Worm (Caenorhabditis elegans) whole organism, L2 larva: ENCODE results near the gene npr-17.

Experiments used
- C34F6.9 ChIP-seq: fragments of 150-350 bp; optimal IDR thresholded peaks from 2 replicates; lab custom pipeline; 2014; ENCODE audit warnings: missing biosample characterization, missing genetic modification characterization
- F13H6.1 ChIP-seq: sonication (generic microtip); optimal IDR thresholded peaks from 2 replicates; lab custom pipeline; 2016; ENCODE audit warnings: missing genetic modification characterization, missing compliant biosample characterization
- R02D3.7 ChIP-seq: fragments of 150-350 bp; optimal IDR thresholded peaks from 2 replicates; lab custom pipeline; 2014; ENCODE audit warnings: missing biosample characterization, missing genetic modification characterization
- ZK546.5 ChIP-seq: sonication (generic microtip); optimal IDR thresholded peaks from 2 replicates; lab custom pipeline; 2017; ENCODE audit warnings: missing biosample characterization, missing genetic modification characterization
- alr-1 ChIP-seq: fragments of 150-350 bp; optimal IDR thresholded peaks from 2 replicates; lab custom pipeline; 2014; ENCODE audit warnings: missing biosample characterization, missing genetic modification characterization
- ama-1 ChIP-seq: fragments of 150-350 bp; optimal IDR thresholded peaks from 2 replicates; lab custom pipeline; 2018; ENCODE audit warnings: inconsistent platforms
- blmp-1 ChIP-seq: sonication (generic microtip); optimal IDR thresholded peaks from 2 replicates; lab custom pipeline; 2017; ENCODE audit warnings: missing genetic modification characterization, mild to moderate bottlenecking, missing compliant biosample characterization, antibody characterized with exemption, moderate library complexity; ENCODE audit not compliant: insufficient read depth
- ceh-16 ChIP-seq: fragments of 150-350 bp; optimal IDR thresholded peaks from 2 replicates; lab custom pipeline; 2014; ENCODE audit warnings: missing biosample characterization, missing genetic modification characterization
- ceh-82 ChIP-seq: fragments of 150-350 bp; optimal IDR thresholded peaks from 2 replicates; lab custom pipeline; 2014; ENCODE audit warnings: missing biosample characterization, missing genetic modification characterization
- crh-2 ChIP-seq: sonication (generic microtip); optimal IDR thresholded peaks from 2 replicates; lab custom pipeline; 2017; ENCODE audit warnings: missing biosample characterization, missing genetic modification characterization
- dmd-4 ChIP-seq: sonication (generic microtip); optimal IDR thresholded peaks from 2 replicates; lab custom pipeline; 2017; ENCODE audit warnings: missing biosample characterization, missing genetic modification characterization
- egl-27 ChIP-seq: sonication (generic microtip); optimal IDR thresholded peaks from 3 replicates; lab custom pipeline; 2017; ENCODE audit warnings: missing biosample characterization, missing genetic modification reagents, missing genetic modification characterization
- elt-1 ChIP-seq: fragments of 150-350 bp; optimal IDR thresholded peaks from 2 replicates; lab custom pipeline; 2014; ENCODE audit warnings: missing biosample characterization, missing genetic modification characterization
- elt-3 ChIP-seq: sonication (generic microtip); optimal IDR thresholded peaks from 2 replicates; lab custom pipeline; 2017; ENCODE audit warnings: missing biosample characterization, missing genetic modification characterization
- fos-1 ChIP-seq: fragments of 150-350 bp; optimal IDR thresholded peaks from 2 replicates; lab custom pipeline; 2014; ENCODE audit warnings: missing biosample characterization, missing genetic modification characterization
- gmeb-1 ChIP-seq: fragments of 150-350 bp; optimal IDR thresholded peaks from 2 replicates; lab custom pipeline; 2014; ENCODE audit warnings: missing biosample characterization, missing genetic modification characterization
- lin-11 ChIP-seq: fragments of 150-350 bp; sonication (generic microtip); optimal IDR thresholded peaks from 2 replicates; lab custom pipeline; 2014; ENCODE audit warnings: missing biosample characterization, missing genetic modification characterization, inconsistent platforms, mixed read lengths
- lin-13 ChIP-seq: fragments of 150-350 bp; optimal IDR thresholded peaks from 2 replicates; lab custom pipeline; 2014; ENCODE audit warnings: missing biosample characterization, missing genetic modification reagents, missing genetic modification characterization
- lin-39 ChIP-seq: fragments of 150-350 bp; optimal IDR thresholded peaks from 2 replicates; lab custom pipeline; 2014; ENCODE audit warnings: missing biosample characterization, missing genetic modification reagents, missing genetic modification characterization
- lsy-2 ChIP-seq, 2 experiments: fragments of 150-350 bp in 1 of 2; sonication (generic microtip) in 1 of 2; optimal IDR thresholded peaks; 2 replicates each; lab custom pipeline; 2014 to 2017; ENCODE audit warnings: missing biosample characterization in 2 of 2, missing genetic modification characterization in 2 of 2
- mab-5 ChIP-seq: fragments of 150-350 bp; optimal IDR thresholded peaks from 2 replicates; lab custom pipeline; 2014; ENCODE audit warnings: missing biosample characterization, missing genetic modification characterization
- mbf-1 ChIP-seq: sonication (generic microtip); optimal IDR thresholded peaks from 2 replicates; lab custom pipeline; 2017; ENCODE audit warnings: missing biosample characterization, missing genetic modification characterization
- mdl-1 ChIP-seq, 2 experiments: fragments of 150-350 bp in 1 of 2; sonication (generic microtip) in 1 of 2; optimal IDR thresholded peaks; 2 replicates each; lab custom pipeline; 2017; ENCODE audit warnings: missing biosample characterization in 2 of 2, missing genetic modification characterization in 2 of 2
- nhr-10 ChIP-seq: sonication (generic microtip); optimal IDR thresholded peaks from 2 replicates; lab custom pipeline; 2017; ENCODE audit warnings: missing biosample characterization, missing genetic modification characterization
- nhr-11 ChIP-seq: fragments of 150-350 bp; optimal IDR thresholded peaks from 2 replicates; lab custom pipeline; 2014; ENCODE audit warnings: missing biosample characterization, missing genetic modification characterization
- nhr-12 ChIP-seq: fragments of 150-350 bp; optimal IDR thresholded peaks from 2 replicates; lab custom pipeline; 2014; ENCODE audit warnings: missing biosample characterization, missing genetic modification characterization
- nhr-129 ChIP-seq: fragments of 150-350 bp; optimal IDR thresholded peaks from 2 replicates; lab custom pipeline; 2014; ENCODE audit warnings: missing biosample characterization, missing genetic modification characterization
- nhr-21 ChIP-seq: fragments of 150-350 bp; optimal IDR thresholded peaks from 2 replicates; lab custom pipeline; 2014; ENCODE audit warnings: missing biosample characterization, missing genetic modification characterization
- nhr-23 ChIP-seq: fragments of 150-350 bp; optimal IDR thresholded peaks from 2 replicates; lab custom pipeline; 2014; ENCODE audit warnings: missing biosample characterization, missing genetic modification reagents, missing genetic modification characterization
- nhr-237 ChIP-seq: fragments of 150-350 bp; optimal IDR thresholded peaks from 2 replicates; lab custom pipeline; 2014; ENCODE audit warnings: missing biosample characterization, missing genetic modification characterization
- nhr-25 ChIP-seq: fragments of 150-350 bp; sonication (generic microtip); optimal IDR thresholded peaks from 3 replicates; lab custom pipeline; 2014; ENCODE audit warnings: missing biosample characterization, missing genetic modification characterization
- nhr-6 ChIP-seq: fragments of 150-350 bp; optimal IDR thresholded peaks from 2 replicates; lab custom pipeline; 2014; ENCODE audit warnings: missing biosample characterization, missing genetic modification characterization
- nhr-77 ChIP-seq: fragments of 150-350 bp; optimal IDR thresholded peaks from 2 replicates; lab custom pipeline; 2014; ENCODE audit warnings: missing biosample characterization, missing genetic modification characterization
- sem-4 ChIP-seq: fragments of 150-350 bp; optimal IDR thresholded peaks from 2 replicates; lab custom pipeline; 2014; ENCODE audit warnings: missing biosample characterization, missing genetic modification reagents, missing genetic modification characterization
- skn-1 ChIP-seq: sonication (generic microtip); optimal IDR thresholded peaks from 2 replicates; lab custom pipeline; 2017; ENCODE audit warnings: missing biosample characterization, missing genetic modification characterization
- sma-3 ChIP-seq: sonication (generic microtip); optimal IDR thresholded peaks from 2 replicates; lab custom pipeline; 2016; ENCODE audit warnings: missing genetic modification reagents, missing genetic modification characterization, missing compliant biosample characterization
- snpc-4 ChIP-seq: fragments of 150-350 bp; optimal IDR thresholded peaks from 2 replicates; lab custom pipeline; 2014; ENCODE audit warnings: missing biosample characterization, missing genetic modification characterization
- unc-55 ChIP-seq: fragments of 150-350 bp; sonication (generic microtip); optimal IDR thresholded peaks from 3 replicates; lab custom pipeline; 2014; ENCODE audit warnings: missing biosample characterization, missing genetic modification reagents, missing genetic modification characterization
- zag-1 ChIP-seq: fragments of 150-350 bp; optimal IDR thresholded peaks from 2 replicates; lab custom pipeline; 2014; ENCODE audit warnings: missing biosample characterization, missing genetic modification characterization
- ztf-1 ChIP-seq: fragments of 200-800 bp; sonication (Bioruptor generic); conservative IDR thresholded peaks from 2 replicates; pipeline ENCODE4 v1.3.6; 2022; ENCODE audit warnings: missing genetic modification characterization, missing compliant biosample characterization
- ztf-11 ChIP-seq: sonication (generic microtip); optimal IDR thresholded peaks from 2 replicates; lab custom pipeline; 2017; ENCODE audit warnings: missing biosample characterization, missing genetic modification characterization
- ztf-4 ChIP-seq: fragments of 150-350 bp; optimal IDR thresholded peaks from 2 replicates; lab custom pipeline; 2014; ENCODE audit warnings: missing biosample characterization, missing genetic modification characterization

The npr-17 gene

DNA sequence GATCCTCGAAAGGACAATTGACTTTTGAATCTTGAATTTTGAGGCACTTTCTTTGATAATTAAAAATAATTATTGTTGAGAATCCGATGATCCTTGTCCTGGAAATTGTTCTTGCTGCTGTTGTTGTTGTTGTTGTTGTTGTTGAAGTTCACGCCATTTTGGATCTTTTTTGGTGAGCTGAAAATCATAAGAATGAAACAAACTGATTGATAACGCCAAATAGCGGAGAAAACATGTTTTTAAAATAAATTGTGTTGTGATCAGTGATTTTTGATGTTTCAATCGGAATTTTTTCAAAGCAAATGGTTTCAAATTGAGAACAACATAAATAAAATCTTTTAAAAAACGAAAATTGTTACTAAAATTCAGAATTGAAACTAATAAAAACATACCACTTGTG, 20.8 kb upstream of the npr-17 start:
- TF ChIP-seq ztf-11 (tag; lab: Kevin White, UChicago) (no peak), nhr-10 (no peak), ZK546.5 (tag; lab: Kevin White, UChicago) (no peak), sem-4 (tag; lab: Kevin White, UChicago) (no peak), mbf-1 (tag; lab: Kevin White, UChicago) (no peak), dmd-4 (tag; lab: Kevin White, UChicago) (no peak), crh-2 (tag; lab: Kevin White, UChicago) (no peak), nhr-6 (tag; lab: Kevin White, UChicago) (no peak), skn-1 (no peak), elt-3 (tag; lab: Kevin White, UChicago) (no peak), gmeb-1 (tag; lab: Kevin White, UChicago) (no peak), nhr-77 (no peak), nhr-21 (tag; lab: Kevin White, UChicago) (no peak), mab-5 (tag; lab: Kevin White, UChicago) (no peak), lin-13 (GFP tag; lab: Kevin White, UChicago) (no peak)
- TF ChIP-seq, all 48 proteins: peak for 0

DNA sequence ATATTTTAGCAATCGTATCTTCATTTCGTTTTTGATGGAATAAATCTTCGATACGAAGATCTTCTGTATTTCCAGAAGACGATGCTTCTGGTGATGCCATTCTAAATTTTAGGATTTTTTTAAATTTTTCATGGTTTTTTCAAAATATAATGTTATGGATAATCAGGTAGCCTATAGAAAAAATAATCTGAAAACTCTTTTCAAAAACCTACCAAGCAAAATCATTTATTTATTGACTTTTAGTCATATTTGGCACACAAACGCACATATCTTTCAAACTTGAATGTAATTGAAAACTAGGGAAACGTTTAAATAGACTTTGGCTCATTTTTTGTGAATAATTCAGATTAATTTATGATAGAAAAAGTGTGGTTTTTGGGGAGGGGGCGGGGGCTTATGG, 20.2 kb upstream of the npr-17 start, which contains the start of gene F44B9.5:
Gene F44B9.5 (minus strand): TSS at position 101 of the 400 bp plus-strand sequence.
- TF ChIP-seq nhr-25: no peak
- no peak for TF ChIP-seq gmeb-1 (tag; lab: Kevin White, UChicago)
- no peak for TF ChIP-seq C34F6.9 (tag; lab: Kevin White, UChicago)
- TF ChIP-seq ceh-16: no peak
- TF ChIP-seq nhr-77: no peak
- TF ChIP-seq egl-27 (tag; lab: Kevin White, UChicago): no peak
- TF ChIP-seq lin-13 (GFP tag; lab: Kevin White, UChicago): no peak
- no peak for TF ChIP-seq alr-1
- TF ChIP-seq ZK546.5 (tag; lab: Kevin White, UChicago): no peak
- no peak for TF ChIP-seq nhr-23 (tag; lab: Kevin White, UChicago)

DNA sequence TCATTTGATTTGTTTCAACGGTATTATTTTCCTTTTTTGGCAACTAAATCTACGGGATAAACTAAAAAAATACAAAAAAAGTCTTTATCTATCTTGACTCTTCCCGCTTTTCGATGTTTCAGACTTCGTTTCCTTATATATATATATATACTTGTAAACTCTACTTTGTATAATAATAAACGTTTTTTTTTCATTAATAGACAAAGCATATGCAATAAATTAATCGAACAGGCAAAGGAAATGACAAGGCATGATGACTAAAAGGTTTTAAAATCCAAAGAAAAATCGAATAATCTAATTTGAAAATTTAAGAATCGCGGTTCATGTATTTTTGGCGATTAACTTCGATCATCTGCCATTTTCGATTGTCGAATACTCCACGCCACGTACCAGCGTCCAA, 17.3 kb upstream of the npr-17 start:
- TF ChIP-seq F13H6.1 (tag; lab: Kevin White, UChicago) (no peak), alr-1 (no peak), nhr-23 (tag; lab: Kevin White, UChicago) (no peak), lsy-2 (tag; optimal IDR thresholded peaks at IDR 0.05; lab: Kevin White, UChicago) (no peak), gmeb-1 (tag; lab: Kevin White, UChicago) (no peak), R02D3.7 (tag; lab: Kevin White, UChicago) (no peak), snpc-4 (no peak), mdl-1 (tag; optimal IDR thresholded peaks at IDR 0.05; lab: Kevin White, UChicago) (no peak), nhr-129 (tag; lab: Kevin White, UChicago) (no peak), egl-27 (tag; lab: Kevin White, UChicago) (no peak), ZK546.5 (tag; lab: Kevin White, UChicago) (no peak), unc-55 (GFP tag; lab: Kevin White, UChicago) (no peak), dmd-4 (tag; lab: Kevin White, UChicago) (no peak)

ce11 chrIII:8010260-8010822, 14.1 kb upstream of the npr-17 start, which contains the start of gene cit-1.2:
Gene cit-1.2 (plus strand): TSS chrIII:8010772.
- TF ChIP-seq lin-13 (GFP tag; lab: Kevin White, UChicago): no peak
- TF ChIP-seq nhr-129 (tag; lab: Kevin White, UChicago): peak; percentile 55

DNA sequence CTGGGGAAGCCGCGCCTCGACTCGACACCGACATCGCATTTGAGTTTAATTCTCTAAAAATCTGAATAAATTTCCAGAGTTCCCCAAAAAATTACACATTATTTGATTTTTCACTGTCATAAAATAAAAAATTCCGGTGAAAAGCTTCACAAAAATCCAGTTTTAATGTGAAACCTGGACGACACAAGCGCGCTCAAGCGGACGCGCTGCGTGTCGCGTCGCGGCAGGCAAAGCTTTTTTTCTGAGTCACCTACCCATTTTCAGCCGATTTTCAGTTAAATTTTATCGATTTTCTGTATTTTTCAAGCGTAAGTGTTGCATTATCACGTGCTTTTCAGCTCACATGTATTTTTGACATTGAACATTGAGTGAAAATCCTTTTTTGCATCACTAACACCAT, 13.5 kb upstream of the npr-17 start, which contains the start of gene cit-1.1:
Gene cit-1.1 (minus strand): TSS at position 53 of the 400 bp plus-strand sequence.
- TF ChIP-seq lin-13 (GFP tag; lab: Kevin White, UChicago) (no peak), lsy-2 (tag; optimal IDR thresholded peaks at IDR 0.05; lab: Kevin White, UChicago) (peak in 1 of 2 experiments; percentile 39), nhr-12 (tag; lab: Kevin White, UChicago) (no peak), gmeb-1 (tag; lab: Kevin White, UChicago) (no peak), nhr-237 (no peak), sma-3 (GFP tag; lab: Kevin White, UChicago) (no peak), lin-11 (tag; lab: Kevin White, UChicago) (peak; percentile 1), nhr-77 (no peak), snpc-4 (no peak), lin-39 (tag; lab: Kevin White, UChicago) (no peak), elt-1 (tag; lab: Kevin White, UChicago) (no peak), zag-1 (tag; lab: Kevin White, UChicago) (no peak), sem-4 (tag; lab: Kevin White, UChicago) (no peak), crh-2 (tag; lab: Kevin White, UChicago) (no peak), nhr-6 (tag; lab: Kevin White, UChicago) (no peak), unc-55 (GFP tag; lab: Kevin White, UChicago) (peak; percentile 51), mab-5 (tag; lab: Kevin White, UChicago) (no peak), ztf-4 (tag; lab: Kevin White, UChicago) (no peak), nhr-11 (no peak), ceh-82 (tag; lab: Kevin White, UChicago) (no peak), ama-1 (lab: Kevin White, UChicago) (peak; percentile 54), elt-3 (tag; lab: Kevin White, UChicago) (no peak), blmp-1 (tag; lab: Kevin White, UChicago) (no peak), fos-1 (tag; lab: Kevin White, UChicago) (peak; percentile 58), dmd-4 (tag; lab: Kevin White, UChicago) (no peak), ztf-11 (tag; lab: Kevin White, UChicago) (no peak), mdl-1 (tag; optimal IDR thresholded peaks at IDR 0.05; lab: Kevin White, UChicago) (no peak), nhr-23 (tag; lab: Kevin White, UChicago) (no peak), ztf-1 (GFP tag; lab: Robert Waterston, UW) (no peak), ceh-16 (no peak), C34F6.9 (tag; lab: Kevin White, UChicago) (peak; percentile 53), ZK546.5 (tag; lab: Kevin White, UChicago) (no peak)
